Fruit fly (Drosophila melanogaster) whole organism, embryonic: ENCODE data around the gene dmGlut.

Source experiments
- Adf1 ChIP-seq: fragments of 200-800 bp; sonication (Bioruptor generic); IDR thresholded peaks from 2 replicates; pipeline ENCODE4 v1.3.6; 2022; ENCODE audit warnings: missing biosample characterization, missing genetic modification characterization
- Atf-2 ChIP-seq: fragments of 200-800 bp; sonication (Bioruptor generic); optimal IDR thresholded peaks from 2 replicates; lab custom pipeline; 2016; ENCODE audit warnings: missing biosample characterization, missing genetic modification characterization
- CG10431 ChIP-seq: fragments of 200-800 bp; sonication (Bioruptor generic); optimal IDR thresholded peaks from 3 replicates; lab custom pipeline; 2018; ENCODE audit warnings: missing biosample characterization, mild to moderate bottlenecking, missing genetic modification characterization
- CG11085 ChIP-seq: fragments of 200-800 bp; sonication (Bioruptor generic); IDR thresholded peaks from 2 replicates; pipeline ENCODE4 v1.3.6; 2022; ENCODE audit warnings: missing biosample characterization, missing genetic modification characterization
- CG14441 ChIP-seq: fragments of 200-800 bp; sonication (Bioruptor generic); IDR thresholded peaks from 2 replicates; pipeline ENCODE4 v1.3.6; 2022; ENCODE audit warnings: missing biosample characterization, missing genetic modification characterization
- CG15073 ChIP-seq: fragments of 200-800 bp; sonication (Bioruptor generic); optimal IDR thresholded peaks from 2 replicates; lab custom pipeline; 2016; ENCODE audit warnings: missing biosample characterization, missing genetic modification characterization
- CG15696 ChIP-seq: fragments of 200-800 bp; sonication (Bioruptor generic); optimal IDR thresholded peaks from 2 replicates; lab custom pipeline; 2019; ENCODE audit warnings: missing biosample characterization, mild to moderate bottlenecking, missing genetic modification characterization, moderate library complexity
- CG1647 ChIP-seq: fragments of 200-800 bp; sonication (Bioruptor generic); optimal IDR thresholded peaks from 3 replicates; lab custom pipeline; 2016; ENCODE audit warnings: missing biosample characterization, missing genetic modification characterization
- CG16779 ChIP-seq: fragments of 200-800 bp; sonication (Bioruptor generic); IDR thresholded peaks from 2 replicates; pipeline ENCODE4 v1.3.6; 2022; ENCODE audit warnings: missing biosample characterization, missing genetic modification characterization
- CG17361 ChIP-seq: fragments of 200-800 bp; sonication (Bioruptor generic); IDR thresholded peaks from 3 replicates; pipeline ENCODE4 v1.3.6; 2022; ENCODE audit warnings: missing biosample characterization, missing genetic modification characterization
- CG18476 ChIP-seq: fragments of 200-800 bp; sonication (Bioruptor generic); optimal IDR thresholded peaks from 2 replicates; lab custom pipeline; 2016; ENCODE audit warnings: missing biosample characterization, mild to moderate bottlenecking, missing genetic modification characterization
- CG2120 ChIP-seq: fragments of 200-800 bp; sonication (Bioruptor generic); optimal IDR thresholded peaks from 3 replicates; lab custom pipeline; 2016; ENCODE audit warnings: missing biosample characterization, missing genetic modification characterization
- CG31441 ChIP-seq: fragments of 200-800 bp; sonication (Bioruptor generic); IDR thresholded peaks from 2 replicates; pipeline ENCODE4 v1.3.6; 2022; ENCODE audit warnings: missing biosample characterization, missing genetic modification characterization
- CG3726 ChIP-seq: fragments of 200-800 bp; sonication (Bioruptor generic); IDR thresholded peaks from 3 replicates; pipeline ENCODE4, ENCODE4 v1.3.6; 2022; ENCODE audit warnings: missing biosample characterization, missing genetic modification characterization
- CG3838 ChIP-seq: fragments of 200-800 bp; sonication (Bioruptor generic); optimal IDR thresholded peaks from 3 replicates; lab custom pipeline; 2016; ENCODE audit warnings: missing biosample characterization, missing genetic modification characterization
- CG4707 ChIP-seq: fragments of 200-800 bp; sonication (Bioruptor generic); optimal IDR thresholded peaks from 2 replicates; lab custom pipeline; 2018; ENCODE audit warnings: missing biosample characterization, mild to moderate bottlenecking, missing genetic modification characterization, moderate library complexity
- CG4820 ChIP-seq: fragments of 200-800 bp; sonication (Bioruptor generic); optimal IDR thresholded peaks from 3 replicates; lab custom pipeline; 2016; ENCODE audit warnings: missing biosample characterization, missing genetic modification characterization
- CG8924 ChIP-seq: fragments of 200-800 bp; optimal IDR thresholded peaks from 3 replicates; lab custom pipeline; 2019; ENCODE audit warnings: missing biosample characterization, mild to moderate bottlenecking, missing genetic modification characterization, moderate library complexity
- CG9215 ChIP-seq: fragments of 200-800 bp; sonication (Bioruptor generic); IDR thresholded peaks from 2 replicates; pipeline ENCODE4 v1.3.6; 2022; ENCODE audit warnings: missing biosample characterization, missing genetic modification characterization
- CG9797 ChIP-seq: fragments of 200-800 bp; sonication (Bioruptor generic); optimal IDR thresholded peaks from 3 replicates; lab custom pipeline; 2018; ENCODE audit warnings: missing biosample characterization, mild to moderate bottlenecking, missing genetic modification characterization
- CoRest ChIP-seq: fragments of 200-800 bp; sonication (Bioruptor generic); optimal IDR thresholded peaks from 3 replicates; lab custom pipeline; 2018; ENCODE audit warnings: missing biosample characterization, mild to moderate bottlenecking, missing genetic modification characterization, moderate library complexity
- E2f2 ChIP-seq: fragments of 200-800 bp; sonication (Bioruptor generic); IDR thresholded peaks from 2 replicates; pipeline ENCODE4 v1.3.6; 2022; ENCODE audit warnings: missing biosample characterization, missing genetic modification characterization
- Eip74EF ChIP-seq, 2 experiments: fragments of 200-800 bp in 1 of 2; fragments of >200 bp in 1 of 2; sonication (Bioruptor generic) in 1 of 2; optimal IDR thresholded peaks; 2 replicates each; lab custom pipeline; 2017 to 2019; ENCODE audit warnings: missing biosample characterization in 2 of 2, missing genetic modification characterization in 2 of 2, mild to moderate bottlenecking in 1 of 2, moderate library complexity in 1 of 2
- Elba2 ChIP-seq: fragments of 200-800 bp; sonication (Bioruptor generic); optimal IDR thresholded peaks from 3 replicates; lab custom pipeline; 2016; ENCODE audit warnings: missing biosample characterization, missing genetic modification characterization
- HLH4C ChIP-seq: fragments of 200-800 bp; sonication (Bioruptor generic); IDR thresholded peaks from 3 replicates; pipeline ENCODE4 v1.3.6; 2022; ENCODE audit warnings: missing biosample characterization, missing genetic modification characterization; ENCODE audit not compliant: partially characterized antibody
- HLHmδ ChIP-seq: fragments of 200-800 bp; sonication (Bioruptor generic); optimal IDR thresholded peaks from 2 replicates; lab custom pipeline; 2018; ENCODE audit warnings: missing biosample characterization, mild to moderate bottlenecking, missing genetic modification characterization, moderate library complexity
- Hmr ChIP-seq: fragments of 200-800 bp; sonication (Bioruptor generic); optimal IDR thresholded peaks from 3 replicates; lab custom pipeline; 2017; ENCODE audit warnings: mild to moderate bottlenecking, missing biosample characterization, missing genetic modification reagents, missing genetic modification characterization
- Hmx ChIP-seq: fragments of 200-800 bp; sonication (Bioruptor generic); optimal IDR thresholded peaks from 2 replicates; lab custom pipeline; 2016; ENCODE audit warnings: missing biosample characterization, missing genetic modification characterization
- MTF-1 ChIP-seq: fragments of 200-800 bp; sonication (Bioruptor generic); optimal IDR thresholded peaks from 2 replicates; lab custom pipeline; 2018; ENCODE audit warnings: missing biosample characterization, mild to moderate bottlenecking, missing genetic modification characterization, borderline replicate concordance
- Ravus ChIP-seq: fragments of 200-800 bp; sonication (Bioruptor generic); IDR thresholded peaks from 2 replicates; pipeline ENCODE4 v1.3.6; 2022; ENCODE audit warnings: missing biosample characterization, missing genetic modification characterization
- Scr ChIP-seq: fragments of 200-800 bp; sonication (Bioruptor generic); IDR thresholded peaks from 2 replicates; pipeline ENCODE4 v1.3.6; 2022; ENCODE audit warnings: missing biosample characterization, missing genetic modification characterization; ENCODE audit not compliant: partially characterized antibody
- Sox102F ChIP-seq: fragments of 200-800 bp; sonication (Bioruptor generic); optimal IDR thresholded peaks from 2 replicates; lab custom pipeline; 2018; ENCODE audit warnings: missing biosample characterization, mild to moderate bottlenecking, missing genetic modification characterization, moderate library complexity
- bowl ChIP-seq: fragments of 200-800 bp; sonication (Bioruptor generic); IDR thresholded peaks from 2 replicates; pipeline ENCODE4 v1.3.6; 2022; ENCODE audit warnings: missing biosample characterization, missing genetic modification characterization
- bsh ChIP-seq, 2 experiments: fragments of 200-800 bp; sonication (Bioruptor generic); optimal IDR thresholded peaks; 2 replicates each; lab custom pipeline; 2017 to 2018; ENCODE audit warnings: mild to moderate bottlenecking in 2 of 2, missing biosample characterization in 2 of 2, missing genetic modification characterization in 2 of 2, moderate library complexity in 1 of 2
- chm ChIP-seq: fragments of 200-800 bp; sonication (Bioruptor generic); IDR thresholded peaks from 2 replicates; pipeline ENCODE4 v1.3.6; 2022; ENCODE audit warnings: missing biosample characterization, missing genetic modification characterization
- dmrt11E ChIP-seq: fragments of 200-800 bp; sonication (Bioruptor generic); optimal IDR thresholded peaks from 3 replicates; lab custom pipeline; 2018; ENCODE audit warnings: missing biosample characterization, mild to moderate bottlenecking, missing genetic modification characterization, moderate library complexity
- dpn ChIP-seq, 2 experiments: fragments of 200-800 bp; sonication (Bioruptor generic); optimal IDR thresholded peaks; 3 replicates each; lab custom pipeline; 2016; ENCODE audit warnings: missing biosample characterization in 2 of 2, missing genetic modification characterization in 2 of 2
- gce ChIP-seq: fragments of 200-800 bp; sonication (Bioruptor generic); IDR thresholded peaks from 3 replicates; pipeline ENCODE4 v1.3.6; 2022; ENCODE audit warnings: missing biosample characterization, missing genetic modification characterization
- gem ChIP-seq: fragments of 200-800 bp; sonication (Bioruptor generic); optimal IDR thresholded peaks from 2 replicates; lab custom pipeline; 2019; ENCODE audit warnings: missing biosample characterization, mild to moderate bottlenecking, missing genetic modification characterization, moderate library complexity
- jing ChIP-seq: fragments of 200-800 bp; sonication (Bioruptor generic); optimal IDR thresholded peaks from 2 replicates; lab custom pipeline; 2018; ENCODE audit warnings: missing biosample characterization, mild to moderate bottlenecking, missing genetic modification characterization
- jumu ChIP-seq: fragments of 200-800 bp; sonication (Bioruptor generic); optimal IDR thresholded peaks from 3 replicates; lab custom pipeline; 2016; ENCODE audit warnings: missing biosample characterization, missing genetic modification characterization
- ken ChIP-seq: fragments of 200-800 bp; sonication (Bioruptor generic); IDR thresholded peaks from 3 replicates; pipeline ENCODE4 v1.3.6; 2022; ENCODE audit warnings: missing biosample characterization, missing genetic modification characterization
- lilli ChIP-seq: fragments of 200-800 bp; sonication (Bioruptor generic); optimal IDR thresholded peaks from 3 replicates; lab custom pipeline; 2016; ENCODE audit warnings: missing biosample characterization, missing genetic modification characterization
- lov ChIP-seq, 2 experiments: fragments of 200-800 bp in 1 of 2; fragments of >200 bp in 1 of 2; sonication (Bioruptor generic) in 1 of 2; IDR thresholded peaks in 1 of 2; optimal IDR thresholded peaks in 1 of 2; 2 replicates in 1 of 2; 3 replicates in 1 of 2; pipeline versions ENCODE4 v1.3.6 to Lab custom; 2017 to 2022; ENCODE audit warnings: missing biosample characterization in 1 of 2, missing genetic modification characterization in 1 of 2
- mam ChIP-seq: fragments of 200-800 bp; sonication (Bioruptor generic); optimal IDR thresholded peaks from 3 replicates; lab custom pipeline; 2016; ENCODE audit warnings: missing biosample characterization, missing genetic modification characterization
- mirr ChIP-seq: fragments of 200-800 bp; sonication (Bioruptor generic); optimal IDR thresholded peaks from 3 replicates; lab custom pipeline; 2018; ENCODE audit warnings: missing biosample characterization, mild to moderate bottlenecking, missing genetic modification characterization
- oc ChIP-seq: fragments of 200-800 bp; sonication (Bioruptor generic); optimal IDR thresholded peaks from 2 replicates; lab custom pipeline; 2018; ENCODE audit warnings: missing biosample characterization, mild to moderate bottlenecking, missing genetic modification characterization, moderate library complexity
- ranshi ChIP-seq: fragments of 200-800 bp; sonication (Bioruptor generic); IDR thresholded peaks from 2 replicates; pipeline ENCODE4 v1.3.6; 2022; ENCODE audit warnings: missing biosample characterization, missing genetic modification characterization
- run ChIP-seq: fragments of 200-800 bp; sonication (Bioruptor generic); optimal IDR thresholded peaks from 3 replicates; lab custom pipeline; 2018; ENCODE audit warnings: missing biosample characterization, mild to moderate bottlenecking, missing genetic modification characterization
- stc ChIP-seq: fragments of 200-800 bp; sonication (Bioruptor generic); IDR thresholded peaks from 2 replicates; pipeline ENCODE4 v1.3.6; 2022; ENCODE audit warnings: missing biosample characterization, missing genetic modification characterization
- usp ChIP-seq: fragments of >200 bp; optimal IDR thresholded peaks from 2 replicates; lab custom pipeline; 2017; ENCODE audit warnings: missing biosample characterization, missing genetic modification characterization

Gene dmGlut

DNA sequence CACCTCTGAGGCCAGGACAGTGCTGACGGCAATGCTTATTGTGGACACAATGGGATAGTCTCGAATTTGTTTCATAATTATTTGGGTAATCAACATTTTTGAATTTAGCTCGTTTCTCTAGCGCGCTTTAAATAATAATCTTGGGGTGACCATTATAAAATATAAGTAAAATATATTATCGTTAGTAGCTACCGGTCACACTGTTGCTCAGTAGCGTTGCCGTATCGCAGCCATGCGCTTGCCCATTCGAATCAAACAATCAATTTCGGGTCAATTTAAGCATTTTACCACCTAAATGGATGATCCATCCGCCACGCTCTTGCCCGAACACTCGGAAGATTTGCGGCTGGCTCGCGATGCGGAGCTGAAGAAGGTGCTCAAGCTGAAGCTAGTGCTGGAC, 37.5 kb upstream of the dmGlut start, which contains the start of the genes zuc and dgt2 (continued):
- TF ChIP-seq HLH4C (GFP tag; lab: Robert Waterston, UW), result no peak
- TF ChIP-seq CG11085, result no peak
- no peak for TF ChIP-seq dmrt11E (tag; lab: Kevin White, UChicago)
- TF ChIP-seq gce (GFP tag; lab: Robert Waterston, UW), result no peak
- no peak for TF ChIP-seq CG18476
- TF ChIP-seq usp (GFP tag; lab: Kevin White, UChicago), result no peak
- peak; percentile 25 for TF ChIP-seq Scr (GFP tag; lab: Robert Waterston, UW)
- peak; percentile 91 for TF ChIP-seq ranshi
- TF ChIP-seq Sox102F (GFP tag; lab: Kevin White, UChicago), result no peak
- no peak for TF ChIP-seq CG3838 (GFP tag; lab: Kevin White, UChicago)
- no peak for TF ChIP-seq lilli (GFP tag; lab: Kevin White, UChicago)
- TF ChIP-seq CG15696, result no peak
- TF ChIP-seq CG2120 (GFP tag; lab: Kevin White, UChicago), result no peak
- TF ChIP-seq Atf-2 (GFP tag; lab: Kevin White, UChicago), result no peak
- TF ChIP-seq CG4707 (GFP tag; lab: Kevin White, UChicago), result no peak
- TF ChIP-seq bowl (GFP tag; lab: Robert Waterston, UW), result no peak
- TF ChIP-seq stc (GFP tag; lab: Robert Waterston, UW), result no peak
- TF ChIP-seq MTF-1, result no peak
- no peak for TF ChIP-seq CG14441
- no peak for TF ChIP-seq lov (optimal IDR thresholded peaks at IDR 0.05; lab: Kevin White, UChicago)
- TF ChIP-seq lov (GFP tag; IDR thresholded peaks at IDR 0.05; lab: Robert Waterston, UW), result no peak
- no peak for TF ChIP-seq bsh (GFP tag; optimal IDR thresholded peaks at IDR 0.05; lab: Kevin White, UChicago)
- TF ChIP-seq Hmx, result no peak
- TF ChIP-seq Ravus (GFP tag; lab: Robert Waterston, UW), result no peak
- no peak for TF ChIP-seq mam (GFP tag; lab: Kevin White, UChicago)
- TF ChIP-seq Eip74EF (GFP tag; optimal IDR thresholded peaks at IDR 0.05; lab: Kevin White, UChicago), result no peak
- TF ChIP-seq mirr (GFP tag; lab: Kevin White, UChicago), result no peak
- TF ChIP-seq CG9215 (GFP tag; lab: Robert Waterston, UW), result no peak
- peak; percentile 92 for TF ChIP-seq E2f2 (GFP tag; lab: Robert Waterston, UW)
- no peak for TF ChIP-seq gem
- peak; percentile 27 for TF ChIP-seq CoRest
- TF ChIP-seq Adf1, result no peak
- no peak for TF ChIP-seq jumu
- no peak for TF ChIP-seq CG4820
- TF ChIP-seq CG3726, result no peak
- no peak for TF ChIP-seq Elba2 (GFP tag; lab: Kevin White, UChicago)
- TF ChIP-seq ken (GFP tag; lab: Robert Waterston, UW), result no peak
- no peak for TF ChIP-seq CG10431
- no peak for TF ChIP-seq CG1647 (GFP tag; lab: Kevin White, UChicago)
- no peak for TF ChIP-seq oc (tag; lab: Kevin White, UChicago)
- no peak for TF ChIP-seq chm (GFP tag; lab: Robert Waterston, UW)
- no peak for TF ChIP-seq run (tag; lab: Kevin White, UChicago)
- no peak for TF ChIP-seq Hmr
- TF ChIP-seq CG15073 (GFP tag; lab: Kevin White, UChicago), result no peak
- TF ChIP-seq HLHmδ (GFP tag; lab: Kevin White, UChicago), result no peak
- no peak for TF ChIP-seq CG31441 (GFP tag; lab: Robert Waterston, UW)
- no peak for TF ChIP-seq CG17361 (GFP tag; lab: Robert Waterston, UW)
- peak; percentile 10 for TF ChIP-seq CG8924 (tag; lab: Kevin White, UChicago)
- TF ChIP-seq dpn (GFP tag; optimal IDR thresholded peaks at IDR 0.05; lab: Kevin White, UChicago), result no peak
- TF ChIP-seq CG16779, result no peak
- no peak for TF ChIP-seq jing
- TF ChIP-seq CG9797, result peak; percentile 71
